Fruit fly (Drosophila melanogaster): ENCODE results near the gene Ipk2.

Gene Ipk2

DNA sequence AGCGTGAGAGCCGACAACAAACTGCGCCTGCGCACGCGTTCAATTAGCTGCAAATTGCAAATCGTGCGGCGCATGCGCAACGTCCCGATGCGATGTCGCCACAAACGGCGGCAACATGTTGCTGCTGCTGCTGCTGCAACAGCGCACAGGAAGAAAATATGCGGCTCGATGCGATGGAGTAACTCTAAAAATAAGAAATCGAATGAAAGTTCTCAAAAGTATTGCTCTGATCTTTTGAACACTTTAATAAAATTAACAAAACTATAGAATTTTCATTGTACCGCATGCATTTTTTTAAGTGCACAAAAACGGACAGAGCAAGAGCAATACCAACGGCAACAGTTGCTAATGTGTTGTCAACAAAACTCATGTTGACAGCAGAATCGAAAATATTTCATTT lies 32.1 kb upstream of the Ipk2 start (continued):
- TF ChIP-seq Camta (GFP tag; optimal IDR thresholded peaks at IDR 0.05) (no peak), NfI (GFP tag; optimal IDR thresholded peaks at IDR 0.05) (no peak), CG18262 (tag; optimal IDR thresholded peaks at IDR 0.05) (peak; percentile 60), mirr (GFP tag; optimal IDR thresholded peaks at IDR 0.05) (no peak), Elba2 (GFP tag; optimal IDR thresholded peaks at IDR 0.05) (peak; percentile 11), h (optimal IDR thresholded peaks at IDR 0.05) (no peak), maf-S (GFP tag; optimal IDR thresholded peaks at IDR 0.05) (no peak), Med (GFP tag) (no peak), CG2889 (GFP tag; IDR thresholded peaks at IDR 0.05) (no peak), ranshi (GFP tag; IDR thresholded peaks at IDR 0.05) (no peak), hbn (GFP tag; IDR thresholded peaks at IDR 0.05; ENCODE audit: partially characterized antibody) (no peak), sima (GFP tag; optimal IDR thresholded peaks at IDR 0.05) (no peak), Hr51 (GFP tag; optimal IDR thresholded peaks at IDR 0.05) (no peak), org-1 (GFP tag; optimal IDR thresholded peaks at IDR 0.05) (peak; percentile 17), fd64A (GFP tag; optimal IDR thresholded peaks at IDR 0.05) (no peak), CG5180 (GFP tag; optimal IDR thresholded peaks at IDR 0.05) (no peak), CG10543 (GFP tag; optimal IDR thresholded peaks at IDR 0.05) (no peak), CG8281 (tag; optimal IDR thresholded peaks at IDR 0.05) (no peak), Ptx1 (GFP tag; IDR thresholded peaks at IDR 0.05) (peak; percentile 18; the same call in 1 of the 2 replicates), eve (GFP tag; optimal IDR thresholded peaks at IDR 0.05) (peak in 1 of 2 experiments; percentile 69), ato (GFP tag; IDR thresholded peaks at IDR 0.05; ENCODE audit: partially characterized antibody) (no peak), onecut (GFP tag; IDR thresholded peaks at IDR 0.05) (no peak), CG7786 (GFP tag; optimal IDR thresholded peaks at IDR 0.05) (peak; percentile 11), sug (tag; optimal IDR thresholded peaks at IDR 0.05) (no peak), E2f1 (GFP tag; IDR thresholded peaks at IDR 0.05) (no peak), Chrac-16 (GFP tag; optimal IDR thresholded peaks at IDR 0.05) (peak; percentile 63), CG3995 (GFP tag; optimal IDR thresholded peaks at IDR 0.05) (no peak), MTF-1 (GFP tag; optimal IDR thresholded peaks at IDR 0.05; ENCODE audit: borderline replicate concordance) (no peak), CG31388 (GFP tag; optimal IDR thresholded peaks at IDR 0.05) (no peak), bowl (GFP tag; IDR thresholded peaks at IDR 0.05) (no peak), inv (GFP tag; IDR thresholded peaks at IDR 0.05; ENCODE audit: partially characterized antibody) (no peak), oc (tag; optimal IDR thresholded peaks at IDR 0.05) (no peak), CG1233 (GFP tag; optimal IDR thresholded peaks at IDR 0.05) (peak; percentile 5), Mad (GFP tag; optimal IDR thresholded peaks at IDR 0.05) (no peak), CG6654 (GFP tag; optimal IDR thresholded peaks at IDR 0.05) (no peak), CG11504 (tag; optimal IDR thresholded peaks at IDR 0.05) (peak; percentile 89), CG4360 (GFP tag; IDR thresholded peaks at IDR 0.05) (no peak), CG4404 (GFP tag; IDR thresholded peaks at IDR 0.05) (peak; percentile 76), zfh2 (GFP tag; optimal IDR thresholded peaks at IDR 0.05) (no peak), sens (GFP tag) (peak; percentile 75), ham (GFP tag; IDR thresholded peaks at IDR 0.05) (no peak), Sox102F (GFP tag; optimal IDR thresholded peaks at IDR 0.05) (peak; percentile 48), Nf-YC (tag; optimal IDR thresholded peaks at IDR 0.05) (no peak), knrl (GFP tag; IDR thresholded peaks at IDR 0.05; ENCODE audit: partially characterized antibody) (no peak), ken (GFP tag; IDR thresholded peaks at IDR 0.05) (0 out of 3 replicates have a peak, but pooled peaks have one; percentile 48), nmo (GFP tag; optimal IDR thresholded peaks at IDR 0.05) (peak; percentile 22), amos (GFP tag; IDR thresholded peaks at IDR 0.05; ENCODE audit: partially characterized antibody) (no peak), Hey (tag; optimal IDR thresholded peaks at IDR 0.05) (no peak), Six4 (GFP tag; optimal IDR thresholded peaks at IDR 0.05) (no peak), sens-2 (GFP tag; IDR thresholded peaks at IDR 0.05) (peak; percentile 76), Hr39 (optimal IDR thresholded peaks at IDR 0.05) (no peak), CG2202 (tag; optimal IDR thresholded peaks at IDR 0.05) (peak; percentile 39)

All from whole organism, embryonic.